Worm (Caenorhabditis elegans): Measurements from ENCODE around the gene cit-1.1.
"Not testable (repeated sequence)": the region's sequence is repeated elsewhere in the genome, so short reads cannot be mapped to it uniquely, and the experiment has no call there.

Gene cit-1.1

ce11 chrIII:7958922-7959609, 50.6 kb downstream of the cit-1.1 start, which contains the start of gene F54H12.10:
TSS of gene F54H12.10 (minus strand) at chrIII:7958972.
- TF ChIP-seq peb-1 (tag; optimal IDR thresholded peaks at IDR 0.05); unc-55 (GFP tag; optimal IDR thresholded peaks at IDR 0.05); nhr-77 (tag; optimal IDR thresholded peaks at IDR 0.05): not testable (repeated sequence)

ce11 chrIII:7958085-7958484, 51.5 kb downstream of the cit-1.1 start, which contains the start of gene C29E4.11:
TSS of gene C29E4.11 (minus strand) at chrIII:7958114.
- TF ChIP-seq nhr-237 (tag; optimal IDR thresholded peaks at IDR 0.05) (no peak), C34F6.9 (tag; optimal IDR thresholded peaks at IDR 0.05) (peak; percentile 74), unc-55 (GFP tag; optimal IDR thresholded peaks at IDR 0.05) (peak; percentile 40), fos-1 (tag; optimal IDR thresholded peaks at IDR 0.05) (no peak), lsy-2 (tag; optimal IDR thresholded peaks at IDR 0.05) (peak in 1 of 2 experiments; percentile 40), ceh-16 (tag; optimal IDR thresholded peaks at IDR 0.05) (no peak), dmd-4 (tag; optimal IDR thresholded peaks at IDR 0.05) (no peak), sma-3 (GFP tag; optimal IDR thresholded peaks at IDR 0.05) (no peak)

- TF ChIP-seq ceh-16 (tag; optimal IDR thresholded peaks at IDR 0.05) (no peak), aly-2 (tag; optimal IDR thresholded peaks at IDR 0.05) (no peak), nhr-12 (tag; optimal IDR thresholded peaks at IDR 0.05) (no peak), ama-1 (optimal IDR thresholded peaks at IDR 0.05) (no peak), alr-1 (tag; optimal IDR thresholded peaks at IDR 0.05) (no peak), lin-39 (tag; optimal IDR thresholded peaks at IDR 0.05) (no peak), unc-39 (tag; optimal IDR thresholded peaks at IDR 0.05) (no peak), peb-1 (tag; optimal IDR thresholded peaks at IDR 0.05) (no peak), ztf-1 (GFP tag; conservative IDR thresholded peaks at IDR 0.05) (no peak), snpc-4 (tag; optimal IDR thresholded peaks at IDR 0.05) (no peak), R02D3.7 (tag; optimal IDR thresholded peaks at IDR 0.05) (no peak), zag-1 (tag; optimal IDR thresholded peaks at IDR 0.05) (no peak), crh-2 (tag; optimal IDR thresholded peaks at IDR 0.05) (no peak)
These were observed 52.7 kb downstream of the cit-1.1 start, which contains the start of gene C29E4.9 for ce11 chrIII:7956965-7957364. TSS of gene C29E4.9 (minus strand) at chrIII:7957065.

All from whole organism, L2 larva.